Fruit fly (Drosophila melanogaster) whole organism, embryonic: ENCODE results near the gene CG14650.

Experiments used
- Bgb ChIP-seq: fragments of 200-800 bp; sonication (Bioruptor generic); IDR thresholded peaks from 2 replicates; pipeline ENCODE4 v1.3.6; 2022; ENCODE audit warnings: missing biosample characterization, missing genetic modification characterization; ENCODE audit not compliant: partially characterized antibody
- CG11560 ChIP-seq: fragments of 200-800 bp; sonication (Bioruptor generic); IDR thresholded peaks from 3 replicates; pipeline ENCODE4 v1.3.6; 2022; ENCODE audit warnings: missing biosample characterization, missing genetic modification characterization
- CG12659 ChIP-seq: fragments of 200-800 bp; sonication (Bioruptor generic); optimal IDR thresholded peaks from 3 replicates; lab custom pipeline; 2017; ENCODE audit warnings: mild to moderate bottlenecking, missing biosample characterization, missing genetic modification reagents, missing genetic modification characterization
- CG12942 ChIP-seq: fragments of 200-800 bp; sonication (Bioruptor generic); optimal IDR thresholded peaks from 3 replicates; lab custom pipeline; 2016; ENCODE audit warnings: missing biosample characterization, missing genetic modification characterization
- CG14014 ChIP-seq: fragments of 200-800 bp; sonication (Bioruptor generic); IDR thresholded peaks from 2 replicates; pipeline ENCODE4 v1.3.6; 2022; ENCODE audit warnings: missing biosample characterization, missing genetic modification characterization
- CG15269 ChIP-seq: fragments of 200-800 bp; sonication (Bioruptor generic); optimal IDR thresholded peaks from 2 replicates; lab custom pipeline; 2018; ENCODE audit warnings: missing biosample characterization, mild to moderate bottlenecking, missing genetic modification characterization, moderate library complexity
- CG17829 ChIP-seq: fragments of 200-800 bp; optimal IDR thresholded peaks from 2 replicates; lab custom pipeline; 2019; ENCODE audit warnings: missing biosample characterization, mild to moderate bottlenecking, missing genetic modification characterization, moderate library complexity
- CG34376 ChIP-seq: fragments of 200-800 bp; sonication (Bioruptor generic); optimal IDR thresholded peaks from 2 replicates; lab custom pipeline; 2018; ENCODE audit warnings: missing biosample characterization, mild to moderate bottlenecking, missing genetic modification characterization
- CG3726 ChIP-seq: fragments of 200-800 bp; sonication (Bioruptor generic); IDR thresholded peaks from 3 replicates; pipeline ENCODE4, ENCODE4 v1.3.6; 2022; ENCODE audit warnings: missing biosample characterization, missing genetic modification characterization
- CG3838 ChIP-seq: fragments of 200-800 bp; sonication (Bioruptor generic); optimal IDR thresholded peaks from 3 replicates; lab custom pipeline; 2016; ENCODE audit warnings: missing biosample characterization, missing genetic modification characterization
- CG4404 ChIP-seq: fragments of 200-800 bp; sonication (Bioruptor generic); IDR thresholded peaks from 2 replicates; pipeline ENCODE4 v1.3.6; 2022; ENCODE audit warnings: missing biosample characterization, missing genetic modification characterization
- CG4707 ChIP-seq: fragments of 200-800 bp; sonication (Bioruptor generic); optimal IDR thresholded peaks from 2 replicates; lab custom pipeline; 2018; ENCODE audit warnings: missing biosample characterization, mild to moderate bottlenecking, missing genetic modification characterization, moderate library complexity
- CG4854 ChIP-seq: fragments of 200-800 bp; sonication (Bioruptor generic); optimal IDR thresholded peaks from 2 replicates; lab custom pipeline; 2016; ENCODE audit warnings: missing biosample characterization, missing genetic modification characterization, inconsistent platforms
- CG6175 ChIP-seq: fragments of 200-800 bp; sonication (Bioruptor generic); IDR thresholded peaks from 3 replicates; pipeline ENCODE4 v1.3.6; 2022; ENCODE audit warnings: missing biosample characterization, missing genetic modification characterization
- CG6272 ChIP-seq: fragments of 200-800 bp; sonication (Bioruptor generic); IDR thresholded peaks from 2 replicates; pipeline ENCODE4 v1.3.6; 2022; ENCODE audit warnings: missing biosample characterization, missing genetic modification characterization
- CG7357 ChIP-seq: fragments of 200-800 bp; sonication (Bioruptor generic); IDR thresholded peaks from 3 replicates; pipeline ENCODE4 v1.3.6; 2022; ENCODE audit warnings: missing biosample characterization, missing genetic modification characterization
- CG7839 ChIP-seq: fragments of 200-800 bp; sonication (Bioruptor generic); optimal IDR thresholded peaks from 3 replicates; lab custom pipeline; 2018; ENCODE audit warnings: missing biosample characterization, mild to moderate bottlenecking, missing genetic modification characterization, moderate library complexity
- CG8478 ChIP-seq: fragments of >200 bp; optimal IDR thresholded peaks from 2 replicates; lab custom pipeline; 2018
- CG8765 ChIP-seq: fragments of 200-800 bp; sonication (Bioruptor generic); IDR thresholded peaks from 2 replicates; pipeline ENCODE4 v1.3.6; 2022; ENCODE audit warnings: missing biosample characterization, missing genetic modification characterization
- Gsc ChIP-seq: fragments of 200-800 bp; sonication (Bioruptor generic); IDR thresholded peaks from 2 replicates; pipeline ENCODE4 v1.3.6; 2022; ENCODE audit warnings: missing biosample characterization, missing genetic modification characterization
- HLH54F ChIP-seq: fragments of 200-800 bp; sonication (Bioruptor generic); optimal IDR thresholded peaks from 3 replicates; lab custom pipeline; 2016; ENCODE audit warnings: missing biosample characterization, missing genetic modification characterization
- HLHmδ ChIP-seq: fragments of 200-800 bp; sonication (Bioruptor generic); optimal IDR thresholded peaks from 2 replicates; lab custom pipeline; 2018; ENCODE audit warnings: missing biosample characterization, mild to moderate bottlenecking, missing genetic modification characterization, moderate library complexity
- Hr78 ChIP-seq, 2 experiments: fragments of 200-800 bp in 1 of 2; fragments of >200 bp in 1 of 2; sonication (Bioruptor generic) in 1 of 2; optimal IDR thresholded peaks; 2 replicates each; lab custom pipeline; 2017 to 2019; ENCODE audit warnings: missing biosample characterization in 2 of 2, missing genetic modification characterization in 2 of 2, mild to moderate bottlenecking in 1 of 2, moderate library complexity in 1 of 2
- Jarid2 ChIP-seq: fragments of 200-800 bp; sonication (Bioruptor generic); optimal IDR thresholded peaks from 3 replicates; lab custom pipeline; 2017; ENCODE audit warnings: mild to moderate bottlenecking, missing biosample characterization, missing genetic modification reagents, missing genetic modification characterization
- Lhr ChIP-seq: fragments of 200-800 bp; sonication (Bioruptor generic); optimal IDR thresholded peaks from 3 replicates; lab custom pipeline; 2017; ENCODE audit warnings: mild to moderate bottlenecking, missing biosample characterization, missing genetic modification reagents, missing genetic modification characterization
- Mad ChIP-seq: fragments of 200-800 bp; sonication (Bioruptor generic); optimal IDR thresholded peaks from 2 replicates; lab custom pipeline; 2016; ENCODE audit warnings: missing biosample characterization, missing genetic modification characterization
- Nf-YB ChIP-seq: fragments of 200-800 bp; sonication (Bioruptor generic); optimal IDR thresholded peaks from 3 replicates; lab custom pipeline; 2019; ENCODE audit warnings: missing biosample characterization, mild to moderate bottlenecking, missing genetic modification characterization, moderate library complexity
- Ptx1 ChIP-seq: fragments of 200-800 bp; sonication (Bioruptor generic); IDR thresholded peaks from 2 replicates; pipeline ENCODE4 v1.3.6; 2022; ENCODE audit warnings: missing biosample characterization, missing genetic modification characterization
- Ssrp ChIP-seq: fragments of 200-800 bp; sonication (Bioruptor generic); optimal IDR thresholded peaks from 2 replicates; lab custom pipeline; 2018; ENCODE audit warnings: missing biosample characterization, mild to moderate bottlenecking, missing genetic modification characterization, moderate library complexity
- Tbp ChIP-seq: fragments of >200 bp; optimal IDR thresholded peaks from 2 replicates; lab custom pipeline; 2018; ENCODE audit warnings: missing biosample characterization, missing genetic modification characterization
- YL-1 ChIP-seq: fragments of 200-800 bp; sonication (Bioruptor generic); optimal IDR thresholded peaks from 3 replicates; lab custom pipeline; 2017; ENCODE audit warnings: missing biosample characterization, mild to moderate bottlenecking, missing genetic modification characterization
- ara ChIP-seq: fragments of 200-800 bp; sonication (Bioruptor generic); IDR thresholded peaks from 2 replicates; pipeline ENCODE4 v1.3.6; 2022; ENCODE audit warnings: missing biosample characterization, missing genetic modification characterization
- ash1 ChIP-seq: fragments of 200-800 bp; sonication (Bioruptor generic); optimal IDR thresholded peaks from 2 replicates; lab custom pipeline; 2018; ENCODE audit warnings: missing biosample characterization, mild to moderate bottlenecking, missing genetic modification characterization
- btn ChIP-seq: fragments of 200-800 bp; sonication (Bioruptor generic); optimal IDR thresholded peaks from 2 replicates; lab custom pipeline; 2016; ENCODE audit warnings: missing biosample characterization, missing genetic modification characterization
- dan ChIP-seq: fragments of 200-800 bp; sonication (Bioruptor generic); IDR thresholded peaks from 2 replicates; pipeline ENCODE4 v1.3.6; 2022; ENCODE audit warnings: missing biosample characterization, missing genetic modification characterization
- dpn ChIP-seq, 2 experiments: fragments of 200-800 bp; sonication (Bioruptor generic); optimal IDR thresholded peaks; 3 replicates each; lab custom pipeline; 2016; ENCODE audit warnings: missing biosample characterization in 2 of 2, missing genetic modification characterization in 2 of 2
- en ChIP-seq: fragments of 200-800 bp; sonication (Bioruptor generic); optimal IDR thresholded peaks from 2 replicates; lab custom pipeline; 2016; ENCODE audit warnings: missing biosample characterization, missing genetic modification characterization
- ewg ChIP-seq: fragments of 200-800 bp; sonication (Bioruptor generic); optimal IDR thresholded peaks from 3 replicates; lab custom pipeline; 2017; ENCODE audit warnings: mild to moderate bottlenecking, missing biosample characterization, missing genetic modification reagents, missing genetic modification characterization
- gfzf ChIP-seq: fragments of 200-800 bp; sonication (Bioruptor generic); optimal IDR thresholded peaks from 2 replicates; lab custom pipeline; 2016; ENCODE audit warnings: missing biosample characterization, mild to moderate bottlenecking, missing genetic modification characterization, moderate library complexity
- grau ChIP-seq: fragments of 200-800 bp; optimal IDR thresholded peaks from 3 replicates; lab custom pipeline; 2019; ENCODE audit warnings: missing biosample characterization, mild to moderate bottlenecking, missing genetic modification characterization, moderate library complexity
- gro ChIP-seq: fragments of 200-800 bp; sonication (Bioruptor generic); optimal IDR thresholded peaks from 2 replicates; lab custom pipeline; 2016; ENCODE audit warnings: missing biosample characterization, missing genetic modification characterization
- gt ChIP-seq: fragments of 200-800 bp; sonication (Bioruptor generic); IDR thresholded peaks from 2 replicates; pipeline ENCODE4 v1.3.6; 2022; ENCODE audit warnings: missing biosample characterization, missing genetic modification characterization
- jing ChIP-seq: fragments of 200-800 bp; sonication (Bioruptor generic); optimal IDR thresholded peaks from 2 replicates; lab custom pipeline; 2018; ENCODE audit warnings: missing biosample characterization, mild to moderate bottlenecking, missing genetic modification characterization
- ken ChIP-seq: fragments of 200-800 bp; sonication (Bioruptor generic); IDR thresholded peaks from 3 replicates; pipeline ENCODE4 v1.3.6; 2022; ENCODE audit warnings: missing biosample characterization, missing genetic modification characterization
- kni ChIP-seq: fragments of 200-800 bp; sonication (Bioruptor generic); optimal IDR thresholded peaks from 3 replicates; lab custom pipeline; 2017; ENCODE audit warnings: mild to moderate bottlenecking, missing biosample characterization, missing genetic modification reagents, missing genetic modification characterization
- tio ChIP-seq: fragments of 200-800 bp; sonication (Bioruptor generic); optimal IDR thresholded peaks from 2 replicates; lab custom pipeline; 2017; ENCODE audit warnings: missing biosample characterization, missing genetic modification characterization, inconsistent platforms
- unc-4 ChIP-seq: fragments of 200-800 bp; sonication (Bioruptor generic); IDR thresholded peaks from 2 replicates; pipeline ENCODE4 v1.3.6; 2022; ENCODE audit warnings: missing biosample characterization, missing genetic modification characterization; ENCODE audit not compliant: partially characterized antibody
- yki ChIP-seq: fragments of >200 bp; optimal IDR thresholded peaks from 3 replicates; lab custom pipeline; 2018
- zf30C ChIP-seq: fragments of 200-800 bp; sonication (Bioruptor generic); optimal IDR thresholded peaks from 3 replicates; lab custom pipeline; 2018; ENCODE audit warnings: missing biosample characterization, mild to moderate bottlenecking, missing genetic modification characterization

The CG14650 gene

DNA sequence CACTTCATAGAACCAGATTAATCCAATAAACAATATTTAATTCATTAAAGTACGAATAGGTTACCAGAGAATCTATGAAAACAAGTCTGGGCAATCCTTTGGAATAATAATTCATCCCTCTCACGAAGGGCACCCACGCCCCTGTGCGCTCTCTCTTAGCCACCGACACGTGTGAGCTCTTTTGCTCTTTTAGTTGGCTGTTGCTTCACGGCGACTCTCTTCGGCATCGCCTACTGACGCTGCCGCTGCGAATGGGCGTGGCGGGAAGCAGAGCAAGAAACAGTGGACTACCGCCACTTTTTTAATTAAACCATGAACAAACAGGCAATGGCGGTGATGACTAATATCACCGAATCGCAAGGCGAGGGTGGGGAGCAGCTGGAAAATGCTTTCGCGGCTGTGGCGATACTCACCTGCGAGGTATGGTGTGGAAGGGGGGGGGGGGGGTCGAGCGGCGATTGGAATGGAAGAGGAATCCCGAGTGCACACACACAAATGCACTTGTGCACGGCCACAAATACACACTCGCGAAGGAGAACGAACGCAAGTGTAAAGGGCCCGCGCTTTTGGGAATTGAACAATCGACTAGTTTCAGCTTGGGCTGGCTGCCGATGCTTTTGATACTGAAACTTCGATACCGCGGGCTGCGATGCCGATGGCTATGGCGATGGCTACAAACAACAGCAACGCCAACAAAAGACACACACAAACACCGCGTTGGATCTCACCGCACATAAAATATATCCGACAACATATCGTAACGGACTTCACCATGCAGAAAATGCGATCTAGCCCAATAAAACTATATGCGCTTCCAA, 41.2 kb downstream of the CG14650 start (continued):
- TF ChIP-seq YL-1 (GFP tag; lab: Kevin White, UChicago), result peak; percentile 37
- peak; percentile 56 for TF ChIP-seq ash1 (GFP tag; lab: Kevin White, UChicago)
- TF ChIP-seq Bgb (GFP tag; lab: Robert Waterston, UW), result no peak; the same call in 1 of the 2 replicates
- TF ChIP-seq CG4404 (GFP tag; lab: Robert Waterston, UW), result peak; percentile 12; the same call in 1 of the 2 replicates
- TF ChIP-seq jing (GFP tag; lab: Kevin White, UChicago), result peak; percentile 62
- peak; percentile 67 for TF ChIP-seq CG7357 (GFP tag; lab: Robert Waterston, UW)
- TF ChIP-seq gfzf, result peak; percentile 2
- peak; percentile 93 for TF ChIP-seq gro (GFP tag; lab: Kevin White, UChicago)
- TF ChIP-seq yki, result peak; percentile 68
- no peak for TF ChIP-seq zf30C (GFP tag; lab: Kevin White, UChicago)
- peak; percentile 82 for TF ChIP-seq CG3726 (GFP tag; lab: Robert Waterston, UW)
- peak in 1 of 2 experiments; percentile 52 for TF ChIP-seq Hr78 (GFP tag; optimal IDR thresholded peaks at IDR 0.05; lab: Kevin White, UChicago)
- peak; percentile 84 for TF ChIP-seq CG12942 (GFP tag; lab: Kevin White, UChicago)
- TF ChIP-seq btn (GFP tag; lab: Kevin White, UChicago), result peak; percentile 70
- no peak; the same call in 1 of the 2 replicates for TF ChIP-seq unc-4 (GFP tag; lab: Robert Waterston, UW)
- peak; percentile 82 for TF ChIP-seq CG12659 (GFP tag; lab: Kevin White, UChicago)
- no peak for TF ChIP-seq Tbp (GFP tag; lab: Kevin White, UChicago)
- 0 out of 2 replicates have a peak, but pooled peaks have one; percentile 20 for TF ChIP-seq CG6272 (GFP tag; lab: Robert Waterston, UW)
- peak; percentile 87 for TF ChIP-seq CG7839 (tag; lab: Kevin White, UChicago)
- TF ChIP-seq tio, result peak; percentile 82
- peak; percentile 77 for TF ChIP-seq ara (GFP tag; lab: Robert Waterston, UW)
- peak; percentile 89 for TF ChIP-seq Mad
- no peak for TF ChIP-seq Gsc
- peak; percentile 33; the same call in 1 of the 2 replicates for TF ChIP-seq gt
- TF ChIP-seq CG15269, result peak; percentile 89
- no peak for TF ChIP-seq CG11560 (tag; lab: Robert Waterston, UW)
- TF ChIP-seq dpn (GFP tag; optimal IDR thresholded peaks at IDR 0.05; lab: Kevin White, UChicago), result peak; percentile 88 to 92
- peak; percentile 37 for TF ChIP-seq Jarid2 (GFP tag; lab: Kevin White, UChicago)
- peak; percentile 85 for TF ChIP-seq CG17829 (tag; lab: Kevin White, UChicago)
- peak; percentile 89 for TF ChIP-seq CG14014
- TF ChIP-seq Ssrp (tag; lab: Kevin White, UChicago), result peak; percentile 72
- TF ChIP-seq CG6175 (GFP tag; lab: Robert Waterston, UW), result peak; percentile 57; the same call in 1 of the 3 replicates
- peak; percentile 94 for TF ChIP-seq kni (GFP tag; lab: Kevin White, UChicago)
- peak; percentile 66 for TF ChIP-seq CG4707
- TF ChIP-seq HLHmδ (GFP tag; lab: Kevin White, UChicago), result peak; percentile 30
- TF ChIP-seq CG3838 (GFP tag; lab: Kevin White, UChicago), result peak; percentile 69
- peak; percentile 86 for TF ChIP-seq HLH54F (GFP tag; lab: Kevin White, UChicago)
- TF ChIP-seq Lhr (GFP tag; lab: Kevin White, UChicago), result peak; percentile 53
- peak; percentile 55; the same call in 1 of the 2 replicates for TF ChIP-seq CG8765
- peak; percentile 73 for TF ChIP-seq en
- peak; percentile 84 for TF ChIP-seq CG4854 (GFP tag; lab: Kevin White, UChicago)
- peak; percentile 39 for TF ChIP-seq CG34376 (GFP tag; lab: Kevin White, UChicago)
- TF ChIP-seq dan, result no peak
- TF ChIP-seq CG8478, result no peak
- peak; percentile 81 for TF ChIP-seq grau (tag; lab: Kevin White, UChicago)
- peak; percentile 71 for TF ChIP-seq ewg (GFP tag; lab: Kevin White, UChicago)
- TF ChIP-seq Nf-YB (GFP tag; lab: Kevin White, UChicago), result peak; percentile 40
- TF ChIP-seq Ptx1 (GFP tag; lab: Robert Waterston, UW), result peak; percentile 88
- TF ChIP-seq ken, result peak; percentile 93
